Worm (Caenorhabditis elegans) whole organism, L4 larva: ENCODE data around the gene R102.3.

Source experiments
- F10B5.3 ChIP-seq: sonication (generic microtip); optimal IDR thresholded peaks from 2 replicates; lab custom pipeline; 2016; ENCODE audit warnings: mild to moderate bottlenecking, missing genetic modification characterization, missing compliant biosample characterization
- F37D6.2 ChIP-seq: sonication (generic microtip); optimal IDR thresholded peaks from 2 replicates; lab custom pipeline; 2016; ENCODE audit warnings: mild to moderate bottlenecking, missing genetic modification characterization, missing compliant biosample characterization
- T20F7.1 ChIP-seq: fragments of 200-800 bp; sonication (Bioruptor generic); optimal IDR thresholded peaks from 2 replicates; lab custom pipeline; 2018; ENCODE audit warnings: mild to moderate bottlenecking, missing genetic modification characterization, missing compliant biosample characterization
- T26A8.4 ChIP-seq: fragments of 200-800 bp; sonication (Bioruptor generic); IDR thresholded peaks from 2 replicates; pipeline ENCODE4 v1.3.6; 2022; ENCODE audit warnings: missing genetic modification characterization, missing compliant biosample characterization
- Y5F2A.4 ChIP-seq: fragments of 200-800 bp; sonication (Bioruptor generic); optimal IDR thresholded peaks from 2 replicates; lab custom pipeline; 2018; ENCODE audit warnings: mild to moderate bottlenecking, missing genetic modification characterization, missing compliant biosample characterization
- ZK337.2 ChIP-seq: fragments of 200-800 bp; sonication (Bioruptor generic); IDR thresholded peaks from 2 replicates; pipeline ENCODE4 v1.3.6; 2022; ENCODE audit warnings: missing genetic modification reagents, missing genetic modification characterization, missing compliant biosample characterization
- ZK546.5 ChIP-seq, 2 experiments: sonication (generic microtip); optimal IDR thresholded peaks; 2 replicates each; lab custom pipeline; 2017; ENCODE audit warnings: missing biosample characterization in 2 of 2, missing genetic modification characterization in 2 of 2
- aly-2 ChIP-seq: sonication (generic microtip); optimal IDR thresholded peaks from 2 replicates; lab custom pipeline; 2018; ENCODE audit warnings: missing biosample characterization, missing genetic modification characterization
- attf-4 ChIP-seq: sonication (generic microtip); optimal IDR thresholded peaks from 3 replicates; lab custom pipeline; 2017; ENCODE audit warnings: missing biosample characterization, missing genetic modification characterization
- ceh-82 ChIP-seq: sonication (generic microtip); optimal IDR thresholded peaks from 2 replicates; lab custom pipeline; 2017; ENCODE audit warnings: missing biosample characterization, missing genetic modification characterization
- ces-1 ChIP-seq: fragments of 150-350 bp; sonication (generic microtip); optimal IDR thresholded peaks from 4 replicates; lab custom pipeline; 2014; ENCODE audit warnings: missing biosample characterization, missing genetic modification reagents, missing genetic modification characterization
- daf-16 ChIP-seq, 3 experiments: sonication (generic microtip); optimal IDR thresholded peaks; 2 replicates each; lab custom pipeline; 2016 to 2017; ENCODE audit warnings: missing genetic modification characterization in 3 of 3, missing genetic modification reagents in 3 of 3, mild to moderate bottlenecking in 2 of 3, missing compliant biosample characterization in 2 of 3, missing biosample characterization in 1 of 3, moderate library complexity in 1 of 3
- daf-19 ChIP-seq: fragments of 200-800 bp; sonication (Bioruptor generic); conservative IDR thresholded peaks from 2 replicates; pipeline ENCODE4 v1.3.6; 2022; ENCODE audit warnings: missing genetic modification characterization, missing compliant biosample characterization
- dmd-9 ChIP-seq: fragments of 200-800 bp; sonication (Bioruptor generic); IDR thresholded peaks from 2 replicates; pipeline ENCODE4 v1.3.6; 2022; ENCODE audit warnings: missing genetic modification reagents, missing genetic modification characterization, missing compliant biosample characterization
- dpl-1 ChIP-seq: fragments of 150-350 bp; optimal IDR thresholded peaks from 2 replicates; lab custom pipeline; 2014; ENCODE audit warnings: missing biosample characterization, missing genetic modification reagents, missing genetic modification characterization
- duxl-1 ChIP-seq: sonication (generic microtip); optimal IDR thresholded peaks from 2 replicates; lab custom pipeline; 2016; ENCODE audit warnings: mild to moderate bottlenecking, missing genetic modification characterization, moderate library complexity, missing compliant biosample characterization; ENCODE audit not compliant: poor library complexity
- egl-27 ChIP-seq: sonication (generic microtip); optimal IDR thresholded peaks from 3 replicates; lab custom pipeline; 2017; ENCODE audit warnings: missing biosample characterization, missing genetic modification reagents, missing genetic modification characterization
- egl-43 ChIP-seq: fragments of 200-800 bp; sonication (Bioruptor generic); IDR thresholded peaks from 2 replicates; pipeline ENCODE4 v1.3.6; 2022; ENCODE audit warnings: missing genetic modification reagents, missing genetic modification characterization, missing compliant biosample characterization
- fos-1 ChIP-seq: fragments of 150-350 bp; optimal IDR thresholded peaks from 2 replicates; lab custom pipeline; 2014; ENCODE audit warnings: missing biosample characterization, missing genetic modification characterization
- hlh-30 ChIP-seq: sonication (generic microtip); optimal IDR thresholded peaks from 2 replicates; lab custom pipeline; 2017; ENCODE audit warnings: antibody characterized with exemption, mild to moderate bottlenecking, missing genetic modification characterization, missing compliant biosample characterization; ENCODE audit not compliant: insufficient read depth
- jun-1 ChIP-seq: fragments of 150-350 bp; optimal IDR thresholded peaks from 2 replicates; lab custom pipeline; 2014; ENCODE audit warnings: missing biosample characterization, missing genetic modification reagents, missing genetic modification characterization
- lim-7 ChIP-seq: fragments of 200-800 bp; sonication (Bioruptor generic); IDR thresholded peaks from 2 replicates; pipeline ENCODE4 v1.3.6; 2022; ENCODE audit warnings: missing genetic modification characterization, missing compliant biosample characterization
- lin-15B ChIP-seq: fragments of 150-350 bp; sonication (generic microtip); optimal IDR thresholded peaks from 3 replicates; lab custom pipeline; 2014; ENCODE audit warnings: missing biosample characterization, missing genetic modification characterization
- lin-39 ChIP-seq: fragments of 150-350 bp; optimal IDR thresholded peaks from 2 replicates; lab custom pipeline; 2014; ENCODE audit warnings: missing biosample characterization, missing genetic modification reagents, missing genetic modification characterization
- lir-3 ChIP-seq: sonication (generic microtip); optimal IDR thresholded peaks from 2 replicates; lab custom pipeline; 2016; ENCODE audit warnings: mild to moderate bottlenecking, missing genetic modification characterization, missing compliant biosample characterization
- mdl-1 ChIP-seq, 2 experiments: fragments of 150-350 bp in 1 of 2; sonication (generic microtip) in 1 of 2; optimal IDR thresholded peaks; 2 replicates each; lab custom pipeline; 2014 to 2017; ENCODE audit warnings: missing biosample characterization in 2 of 2, missing genetic modification characterization in 2 of 2
- mep-1 ChIP-seq: fragments of 150-350 bp; sonication (generic microtip); optimal IDR thresholded peaks from 3 replicates; lab custom pipeline; 2014; ENCODE audit warnings: missing biosample characterization, missing genetic modification characterization
- mes-2 ChIP-seq: sonication (generic microtip); optimal IDR thresholded peaks from 2 replicates; lab custom pipeline; 2016; ENCODE audit warnings: missing genotype, mild to moderate bottlenecking, missing genetic modification characterization, missing compliant biosample characterization; ENCODE audit not compliant: poor library complexity, severe bottlenecking
- mxl-3 ChIP-seq: fragments of 200-800 bp; sonication (Bioruptor generic); optimal IDR thresholded peaks from 2 replicates; lab custom pipeline; 2018; ENCODE audit warnings: mild to moderate bottlenecking, missing genetic modification characterization, missing compliant biosample characterization
- nhr-102 ChIP-seq: sonication (generic microtip); optimal IDR thresholded peaks from 2 replicates; lab custom pipeline; 2016; ENCODE audit warnings: mild to moderate bottlenecking, missing genetic modification characterization, moderate library complexity, missing compliant biosample characterization
- nhr-111 ChIP-seq: fragments of 200-800 bp; sonication (Bioruptor generic); optimal IDR thresholded peaks from 2 replicates; lab custom pipeline; 2018; ENCODE audit warnings: mild to moderate bottlenecking, missing genetic modification characterization, missing compliant biosample characterization
- nhr-76 ChIP-seq: fragments of 150-350 bp; optimal IDR thresholded peaks from 2 replicates; lab custom pipeline; 2014; ENCODE audit warnings: missing biosample characterization, missing genetic modification characterization
- pha-4 ChIP-seq, 2 experiments: fragments of 150-350 bp in 1 of 2; fragments of 200-800 bp in 1 of 2; sonication (Bioruptor generic) in 1 of 2; IDR thresholded peaks in 1 of 2; optimal IDR thresholded peaks in 1 of 2; 2 replicates each; pipeline versions ENCODE4 v1.3.6 to Lab custom; 2014 to 2022; ENCODE audit warnings: missing genetic modification characterization in 2 of 2, missing genetic modification reagents in 2 of 2, missing biosample characterization in 1 of 2, missing compliant biosample characterization in 1 of 2
- php-3 ChIP-seq: fragments of 200-800 bp; sonication (Bioruptor generic); IDR thresholded peaks from 2 replicates; pipeline ENCODE4 v1.3.6; 2022; ENCODE audit warnings: missing genetic modification reagents, missing genetic modification characterization, missing compliant biosample characterization
- pqm-1 ChIP-seq: sonication (generic microtip); optimal IDR thresholded peaks from 2 replicates; lab custom pipeline; 2017; ENCODE audit warnings: missing biosample characterization, missing genetic modification characterization
- saeg-2 ChIP-seq: fragments of 200-800 bp; sonication (Bioruptor generic); IDR thresholded peaks from 2 replicates; pipeline ENCODE4 v1.3.6; 2022; ENCODE audit warnings: missing genetic modification reagents, missing genetic modification characterization, missing compliant biosample characterization
- sdz-12 ChIP-seq: fragments of 200-800 bp; sonication (Bioruptor generic); optimal IDR thresholded peaks from 2 replicates; lab custom pipeline; 2018; ENCODE audit warnings: mild to moderate bottlenecking, missing genetic modification characterization, missing compliant biosample characterization
- set-16 ChIP-seq: fragments of 200-800 bp; sonication (Bioruptor generic); IDR thresholded peaks from 2 replicates; pipeline ENCODE4 v1.3.6; 2022; ENCODE audit warnings: missing genetic modification reagents, missing genetic modification characterization, missing compliant biosample characterization
- skn-1 ChIP-seq: fragments of 150-350 bp; optimal IDR thresholded peaks from 2 replicates; lab custom pipeline; 2014; ENCODE audit warnings: missing biosample characterization, missing genetic modification characterization
- snpc-1.2 ChIP-seq: fragments of 200-800 bp; sonication (Bioruptor generic); IDR thresholded peaks from 2 replicates; pipeline ENCODE4 v1.3.6; 2022; ENCODE audit warnings: missing genetic modification reagents, missing genetic modification characterization, missing compliant biosample characterization
- unc-62 ChIP-seq, 3 experiments: fragments of 150-350 bp in 1 of 3; sonication (generic microtip); optimal IDR thresholded peaks in 2 of 3; peaks in 1 of 3; 1 replicate in 1 of 3; 2 replicates in 2 of 3; lab custom pipeline; 2014 to 2017; ENCODE audit warnings: missing biosample characterization in 3 of 3, missing genetic modification characterization in 3 of 3, missing genetic modification reagents in 3 of 3, missing genotype in 1 of 3
- zip-11 ChIP-seq: fragments of 200-800 bp; sonication (Bioruptor generic); IDR thresholded peaks from 2 replicates; pipeline ENCODE4 v1.3.6; 2022; ENCODE audit warnings: missing genetic modification characterization, missing compliant biosample characterization
- zip-2 ChIP-seq: fragments of 150-350 bp; optimal IDR thresholded peaks from 2 replicates; lab custom pipeline; 2014; ENCODE audit warnings: missing biosample characterization, missing genetic modification characterization

R102.3 gene

DNA sequence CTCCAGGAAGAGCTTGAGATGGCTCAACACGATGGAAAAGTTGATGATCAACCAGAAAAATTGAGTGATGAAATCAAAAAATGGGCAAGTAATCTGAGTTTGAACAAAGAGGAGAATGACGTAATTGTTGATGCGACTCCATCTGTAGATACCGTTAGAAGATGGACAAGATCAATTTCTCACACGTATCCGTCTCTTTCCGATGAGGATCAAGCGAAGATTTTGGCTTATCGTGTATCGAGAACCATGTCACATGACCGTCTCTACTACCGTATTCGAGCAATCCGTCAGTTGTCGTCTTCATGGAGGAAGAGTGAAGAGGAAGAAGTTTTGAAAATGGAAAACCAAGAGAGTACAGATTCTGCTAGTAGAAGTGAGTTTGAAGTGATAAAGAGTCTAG is 28.8 kb downstream of the R102.3 start:
- TF ChIP-seq dpl-1 (GFP tag; lab: Kevin White, UChicago) (no peak), php-3 (GFP tag; lab: Robert Waterston, UW) (no peak), daf-19 (GFP tag; lab: Robert Waterston, UW) (no peak), lin-15B (no peak), aly-2 (tag; lab: Kevin White, UChicago) (no peak), hlh-30 (tag; lab: Kevin White, UChicago) (no peak), mdl-1 (tag; optimal IDR thresholded peaks at IDR 0.05; lab: Kevin White, UChicago) (no peak), attf-4 (tag; lab: Kevin White, UChicago) (no peak), mep-1 (tag; lab: Kevin White, UChicago) (no peak), lir-3 (no peak), zip-11 (GFP tag; lab: Robert Waterston, UW) (no peak), mxl-3 (GFP tag; lab: Kevin White, UChicago) (no peak), pqm-1 (tag; lab: Kevin White, UChicago) (no peak)
- TF ChIP-seq, all 104 proteins: peak for 0

DNA sequence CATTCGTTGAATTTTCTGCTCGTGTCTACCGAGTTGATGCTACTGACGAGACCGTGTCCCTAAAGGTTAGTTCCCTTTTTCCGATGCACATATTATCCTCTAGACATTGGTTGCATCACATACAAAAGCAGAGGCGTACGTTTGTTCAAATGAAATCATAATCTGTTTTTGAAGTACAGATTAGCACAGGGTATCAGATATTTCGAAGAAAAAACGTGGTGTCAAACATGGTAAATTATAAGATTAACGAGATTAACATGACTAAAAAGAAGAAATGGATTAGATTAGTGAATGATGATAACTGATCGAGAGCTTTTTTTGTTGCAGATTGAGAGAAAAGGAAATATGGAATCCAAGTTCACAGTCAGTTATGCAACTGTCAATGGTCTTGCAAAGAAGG is 29.5 kb downstream of the R102.3 start:
- TF ChIP-seq skn-1 (tag; lab: Kevin White, UChicago): no peak
- TF ChIP-seq duxl-1 (tag; lab: Kevin White, UChicago): no peak
- no peak for TF ChIP-seq saeg-2 (GFP tag; lab: Robert Waterston, UW)
- TF ChIP-seq set-16 (GFP tag; lab: Robert Waterston, UW): no peak
- TF ChIP-seq ZK546.5 (tag; optimal IDR thresholded peaks at IDR 0.05; lab: Kevin White, UChicago): no peak
- TF ChIP-seq dmd-9: no peak
- TF ChIP-seq fos-1 (tag; lab: Kevin White, UChicago): no peak
- TF ChIP-seq F10B5.3 (tag; lab: Kevin White, UChicago): no peak
- TF ChIP-seq pqm-1 (tag; lab: Kevin White, UChicago): no peak
- no peak for TF ChIP-seq lin-15B
- TF ChIP-seq lim-7: no peak
- no peak for TF ChIP-seq zip-2 (tag; lab: Kevin White, UChicago)
- TF ChIP-seq mdl-1 (tag; optimal IDR thresholded peaks at IDR 0.05; lab: Kevin White, UChicago): no peak
- TF ChIP-seq T26A8.4 (GFP tag; lab: Robert Waterston, UW): no peak
- TF ChIP-seq nhr-102: no peak
- TF ChIP-seq ZK337.2: no peak
- no peak for TF ChIP-seq egl-43 (GFP tag; lab: Robert Waterston, UW)
- TF ChIP-seq pha-4 (GFP tag; IDR thresholded peaks at IDR 0.05; lab: Robert Waterston, UW): no peak
- TF ChIP-seq pha-4 (tag; optimal IDR thresholded peaks at IDR 0.05; lab: Kevin White, UChicago): no peak
- no peak for TF ChIP-seq nhr-111 (GFP tag; lab: Kevin White, UChicago)
- TF ChIP-seq mes-2 (tag; lab: Kevin White, UChicago): no peak

DNA sequence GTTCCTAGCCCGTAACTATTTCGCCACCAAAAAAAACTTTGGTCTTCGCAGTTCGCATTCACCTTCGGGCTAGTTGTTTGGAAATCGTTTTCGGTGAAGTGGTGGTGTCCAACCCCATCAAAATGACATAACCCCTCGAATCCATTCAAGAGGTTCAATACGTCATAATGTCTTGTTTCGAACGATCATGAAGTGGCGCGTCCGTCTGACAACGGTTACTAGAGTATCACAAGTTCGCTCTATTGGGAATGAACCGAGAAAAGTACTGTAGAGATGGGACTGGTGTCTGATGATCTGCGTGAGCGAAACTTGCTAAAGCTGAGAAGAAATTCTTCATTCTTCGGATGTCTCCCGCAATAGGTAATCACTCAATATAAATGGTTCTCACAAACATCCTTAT is 38.4 kb downstream of the R102.3 start, which contains the start of gene ZC168.2:
Gene ZC168.2, plus strand, starts transcription at position 301 of the 400 bp plus-strand sequence.
- TF ChIP-seq daf-16 (GFP tag; optimal IDR thresholded peaks at IDR 0.05; lab: Kevin White, UChicago) (no peak), daf-16 (tag; optimal IDR thresholded peaks at IDR 0.05; lab: Kevin White, UChicago) (no peak), unc-62 (GFP tag; optimal IDR thresholded peaks at IDR 0.05 in 1 of 2; lab: Kevin White, UChicago) (peak in 1 of 2 experiments; percentile 79), unc-62 (tag; optimal IDR thresholded peaks at IDR 0.05; lab: Kevin White, UChicago) (no peak)

DNA sequence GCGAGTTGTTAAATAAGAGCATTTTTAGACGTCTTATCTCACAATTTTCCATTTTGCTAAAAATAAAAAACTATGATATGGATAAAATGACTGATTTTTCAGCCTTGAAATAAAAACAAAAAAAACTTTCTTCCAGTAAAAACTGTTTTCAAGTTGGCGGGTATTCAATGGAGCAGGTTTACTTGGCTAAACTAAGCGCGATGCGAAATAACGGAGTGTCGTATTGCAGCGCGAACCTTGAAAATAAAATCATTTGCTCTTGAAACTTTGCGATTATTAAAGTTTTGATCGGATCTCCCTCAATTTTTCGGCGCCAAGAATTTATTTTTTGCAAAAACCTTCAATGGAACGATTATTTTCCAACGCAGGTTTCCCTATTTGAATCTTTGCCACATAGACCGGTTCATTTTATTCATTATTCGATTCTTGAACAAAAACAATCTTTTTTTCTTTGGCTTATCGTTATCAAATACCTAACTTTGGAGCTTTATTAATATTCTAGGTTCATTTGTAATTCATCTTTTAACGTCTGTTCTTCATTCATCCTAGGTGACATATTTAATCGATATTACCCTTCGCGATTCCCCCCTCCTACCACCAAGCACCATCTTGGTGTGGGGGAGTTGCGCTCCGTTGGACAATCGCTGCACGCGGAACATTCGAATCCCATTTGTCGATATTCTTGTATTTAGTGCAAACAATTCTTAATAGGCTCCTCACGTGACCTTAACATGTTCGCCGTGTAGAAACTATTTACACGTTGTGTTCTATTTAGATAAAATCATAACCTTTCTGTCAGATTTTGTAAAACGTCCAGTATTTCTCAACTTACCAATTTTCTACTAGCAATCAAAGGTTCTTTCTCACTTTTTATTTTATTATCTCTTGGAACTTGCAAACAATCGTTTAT is 45.5 kb downstream of the R102.3 start, which contains the start of the genes orc-5 and cyb-1:
Gene orc-5, minus strand, starts transcription at position 62 of the 910 bp plus-strand sequence.
Gene cyb-1, plus strand, starts transcription at position 690 of the 910 bp plus-strand sequence.
- TF ChIP-seq sdz-12 (GFP tag; lab: Kevin White, UChicago) (no peak), ceh-82 (tag; lab: Kevin White, UChicago) (no peak), Y5F2A.4 (GFP tag; lab: Kevin White, UChicago) (no peak), zip-2 (tag; lab: Kevin White, UChicago) (no peak), ces-1 (no peak), ZK337.2 (no peak), nhr-76 (tag; lab: Kevin White, UChicago) (no peak), F37D6.2 (tag; lab: Kevin White, UChicago) (no peak), egl-27 (no peak), T20F7.1 (GFP tag; lab: Kevin White, UChicago) (peak; percentile 99), snpc-1.2 (GFP tag; lab: Robert Waterston, UW) (no peak), lin-39 (tag; lab: Kevin White, UChicago) (no peak), dpl-1 (GFP tag; lab: Kevin White, UChicago) (peak; percentile 96), jun-1 (tag; lab: Kevin White, UChicago) (no peak)
